Worm (Caenorhabditis elegans): ENCODE measurements around the gene cest-5.1.

Gene cest-5.1

ce11 chrIV:6664336-6664735 is 32.8 kb upstream of the cest-5.1 start (continued):
- peak; percentile 93 for TF ChIP-seq snpc-1.1 (tag; optimal IDR thresholded peaks at IDR 0.05; ENCODE audit: insufficient read depth)
- 0 out of 2 replicates have a peak, but pooled peaks have one; percentile 17 for TF ChIP-seq cebp-2 (GFP tag; IDR thresholded peaks at IDR 0.05)
- no peak for TF ChIP-seq die-1 (tag; optimal IDR thresholded peaks at IDR 0.05)
- TF ChIP-seq C17E4.6 (GFP tag; IDR thresholded peaks at IDR 0.05): peak; percentile 53; the same call in 1 of the 2 replicates
- TF ChIP-seq Y56A3A.18 (GFP tag; IDR thresholded peaks at IDR 0.05): no peak
- TF ChIP-seq dpl-1 (GFP tag; optimal IDR thresholded peaks at IDR 0.05): peak; percentile 13
- no peak for TF ChIP-seq lin-40 (tag; optimal IDR thresholded peaks at IDR 0.05)
- TF ChIP-seq fkh-3 (tag; optimal IDR thresholded peaks at IDR 0.05): no peak

- no peak for TF ChIP-seq lin-26 (GFP tag; IDR thresholded peaks at IDR 0.05)
- no peak for TF ChIP-seq Y53F4B.3 (GFP tag; IDR thresholded peaks at IDR 0.05)
- TF ChIP-seq ceh-91 (GFP tag; IDR thresholded peaks at IDR 0.05): no peak
- no peak for TF ChIP-seq F49E8.2 (tag; optimal IDR thresholded peaks at IDR 0.05; ENCODE audit: insufficient read depth)
These were observed 26.0 kb upstream of the cest-5.1 start, which contains the start of gene C01B10.11 for ce11 chrIV:6657519-6658031. TSS of gene C01B10.11 (plus strand) at chrIV:6657981.

- TF ChIP-seq egrh-3 (GFP tag; IDR thresholded peaks at IDR 0.05) (no peak), cebp-2 (GFP tag; IDR thresholded peaks at IDR 0.05) (no peak), let-607 (tag; optimal IDR thresholded peaks at IDR 0.05) (no peak), mes-4 (tag; optimal IDR thresholded peaks at IDR 0.05) (no peak), rpc-1 (optimal IDR thresholded peaks at IDR 0.05) (no peak), rpc-1 (tag; optimal IDR thresholded peaks at IDR 0.05) (no peak), ztf-6 (GFP tag; IDR thresholded peaks at IDR 0.05) (no peak), nfyb-1 (GFP tag; IDR thresholded peaks at IDR 0.05) (no peak), Y95B8A.8 (GFP tag; IDR thresholded peaks at IDR 0.05) (no peak), sea-2 (GFP tag; IDR thresholded peaks at IDR 0.05) (no peak)
These were observed 24.2 kb upstream of the cest-5.1 start for ce11 chrIV:6655747-6656146.

- TF ChIP-seq B0336.3 (GFP tag; IDR thresholded peaks at IDR 0.05): no peak
- no peak for TF ChIP-seq ceh-27 (GFP tag; optimal IDR thresholded peaks at IDR 0.05)
- no peak for TF ChIP-seq ccch-3 (GFP tag; optimal IDR thresholded peaks at IDR 0.05)
- TF ChIP-seq snpc-1.3 (tag; optimal IDR thresholded peaks at IDR 0.05; ENCODE audit: insufficient read depth): no peak
- no peak for TF ChIP-seq hlh-12 (tag; optimal IDR thresholded peaks at IDR 0.05)
- no peak for TF ChIP-seq ztf-28 (GFP tag; IDR thresholded peaks at IDR 0.05)
- TF ChIP-seq ekl-4 (GFP tag; IDR thresholded peaks at IDR 0.05): no peak
- no peak for TF ChIP-seq hrde-1 (tag; optimal IDR thresholded peaks at IDR 0.05; ENCODE audit: borderline replicate concordance)
- TF ChIP-seq tlf-1 (GFP tag; optimal IDR thresholded peaks at IDR 0.05): no peak
These were observed 22.2 kb upstream of the cest-5.1 start for ce11 chrIV:6653663-6654201.

- TF ChIP-seq C17E4.6 (GFP tag; IDR thresholded peaks at IDR 0.05): no peak
- no peak for TF ChIP-seq sea-2 (GFP tag; IDR thresholded peaks at IDR 0.05)
- TF ChIP-seq hlh-26 (GFP tag; conservative IDR thresholded peaks at IDR 0.05): no peak
- TF ChIP-seq mel-28 (tag; optimal IDR thresholded peaks at IDR 0.05; ENCODE audit: borderline replicate concordance): no peak
- no peak for TF ChIP-seq repo-1 (tag; optimal IDR thresholded peaks at IDR 0.05)
- no peak for TF ChIP-seq D2030.7 (GFP tag; IDR thresholded peaks at IDR 0.05)
- no peak for TF ChIP-seq snpc-4 (GFP tag; optimal IDR thresholded peaks at IDR 0.05)
- TF ChIP-seq snpc-4 (tag; optimal IDR thresholded peaks at IDR 0.05): no peak
- no peak for TF ChIP-seq tbx-9 (tag; optimal IDR thresholded peaks at IDR 0.05; ENCODE audit: borderline replicate concordance)
- TF ChIP-seq nhr-80 (tag; optimal IDR thresholded peaks at IDR 0.05): no peak
These were observed 21.0 kb upstream of the cest-5.1 start for ce11 chrIV:6652479-6653022.
